Fruit fly (Drosophila melanogaster) Kc167 (cell line): ENCODE measurements around the gene fax.

ENCODE experiments used
- Myc ChIP-seq: fragments of >200 bp; optimal IDR thresholded peaks from 2 replicates; lab custom pipeline; 2017; ENCODE audit warnings: missing external identifiers
- Sin3A ChIP-seq: fragments of >200 bp; optimal IDR thresholded peaks from 2 replicates; lab custom pipeline; 2018; ENCODE audit warnings: missing external identifiers
- h ChIP-seq: fragments of >200 bp; optimal IDR thresholded peaks from 3 replicates; lab custom pipeline; 2018; ENCODE audit warnings: missing external identifiers
- insv ChIP-seq: fragments of >200 bp; optimal IDR thresholded peaks from 3 replicates; lab custom pipeline; 2018; ENCODE audit warnings: missing external identifiers
- psq ChIP-seq: fragments of >200 bp; optimal IDR thresholded peaks from 2 replicates; lab custom pipeline; 2017; ENCODE audit warnings: missing external identifiers
- ttk ChIP-seq: sonication (Bioruptor generic); optimal IDR thresholded peaks from 2 replicates; lab custom pipeline; 2017; ENCODE audit warnings: missing external identifiers

dm6 chr3L:16359219-16359748 lies 52.3 kb downstream of the fax start, which contains the start of gene ringer:
- no peak for TF ChIP-seq insv
- TF ChIP-seq h (lab: Kevin White, UChicago), result no peak
- no peak for TF ChIP-seq Sin3A
- no peak for TF ChIP-seq Myc
- no peak for TF ChIP-seq psq (lab: Kevin White, UChicago)
- no peak for TF ChIP-seq ttk (lab: Kevin White, UChicago)
